Fruit fly (Drosophila melanogaster) whole organism, embryonic: Measurements from ENCODE around the gene Pits.

Experiments used
- Bgb ChIP-seq: fragments of 200-800 bp; sonication (Bioruptor generic); IDR thresholded peaks from 2 replicates; pipeline ENCODE4 v1.3.6; 2022; ENCODE audit warnings: missing biosample characterization, missing genetic modification characterization; ENCODE audit not compliant: partially characterized antibody
- CG1024 ChIP-seq: fragments of 200-800 bp; sonication (Bioruptor generic); IDR thresholded peaks from 2 replicates; pipeline ENCODE4 v1.3.6; 2022; ENCODE audit warnings: missing biosample characterization, missing genetic modification characterization
- CG10543 ChIP-seq: fragments of 200-800 bp; sonication (Bioruptor generic); optimal IDR thresholded peaks from 3 replicates; lab custom pipeline; 2017; ENCODE audit warnings: missing biosample characterization, mild to moderate bottlenecking, missing genetic modification characterization, moderate library complexity
- CG11723 ChIP-seq: fragments of 200-800 bp; sonication (Bioruptor generic); optimal IDR thresholded peaks from 2 replicates; lab custom pipeline; 2017; ENCODE audit warnings: missing biosample characterization, mild to moderate bottlenecking, missing genetic modification characterization
- CG12071 ChIP-seq: fragments of 200-800 bp; sonication (Bioruptor generic); optimal IDR thresholded peaks from 3 replicates; lab custom pipeline; 2018; ENCODE audit warnings: missing biosample characterization, mild to moderate bottlenecking, missing genetic modification characterization
- CG12219 ChIP-seq: fragments of 200-800 bp; sonication (Bioruptor generic); optimal IDR thresholded peaks from 3 replicates; lab custom pipeline; 2018; ENCODE audit warnings: missing biosample characterization, mild to moderate bottlenecking, missing genetic modification characterization
- CG12942 ChIP-seq: fragments of 200-800 bp; sonication (Bioruptor generic); optimal IDR thresholded peaks from 3 replicates; lab custom pipeline; 2016; ENCODE audit warnings: missing biosample characterization, missing genetic modification characterization
- CG13296 ChIP-seq: fragments of 200-800 bp; sonication (Bioruptor generic); optimal IDR thresholded peaks from 3 replicates; lab custom pipeline; 2018; ENCODE audit warnings: missing biosample characterization, mild to moderate bottlenecking, missing genetic modification characterization
- CG14667 ChIP-seq: fragments of 200-800 bp; sonication (Bioruptor generic); IDR thresholded peaks from 2 replicates; pipeline ENCODE4 v1.3.6; 2022; ENCODE audit warnings: missing biosample characterization, missing genetic modification characterization
- CG15269 ChIP-seq: fragments of 200-800 bp; sonication (Bioruptor generic); optimal IDR thresholded peaks from 2 replicates; lab custom pipeline; 2018; ENCODE audit warnings: missing biosample characterization, mild to moderate bottlenecking, missing genetic modification characterization, moderate library complexity
- CG15514 ChIP-seq: fragments of 200-800 bp; sonication (Bioruptor generic); optimal IDR thresholded peaks from 3 replicates; lab custom pipeline; 2017; ENCODE audit warnings: missing biosample characterization, missing genetic modification characterization, mild to moderate bottlenecking, moderate library complexity, missing genetic modification reagents
- CG16815 ChIP-seq: fragments of 200-800 bp; sonication (Bioruptor generic); optimal IDR thresholded peaks from 3 replicates; lab custom pipeline; 2017; ENCODE audit warnings: missing biosample characterization, mild to moderate bottlenecking, missing genetic modification characterization
- CG18476 ChIP-seq: fragments of 200-800 bp; sonication (Bioruptor generic); optimal IDR thresholded peaks from 2 replicates; lab custom pipeline; 2016; ENCODE audit warnings: missing biosample characterization, mild to moderate bottlenecking, missing genetic modification characterization
- CG2199 ChIP-seq: fragments of 200-800 bp; sonication (Bioruptor generic); IDR thresholded peaks from 3 replicates; pipeline ENCODE4 v1.3.6; 2022; ENCODE audit warnings: missing biosample characterization, missing genetic modification characterization
- CG30431 ChIP-seq: fragments of 200-800 bp; sonication (Bioruptor generic); optimal IDR thresholded peaks from 2 replicates; lab custom pipeline; 2017; ENCODE audit warnings: missing biosample characterization, missing genetic modification characterization
- CG3065 ChIP-seq: fragments of 200-800 bp; sonication (Bioruptor generic); optimal IDR thresholded peaks from 2 replicates; lab custom pipeline; 2016; ENCODE audit warnings: missing biosample characterization, missing genetic modification characterization
- CG33557 ChIP-seq: fragments of 200-800 bp; sonication (Bioruptor generic); optimal IDR thresholded peaks from 2 replicates; lab custom pipeline; 2019; ENCODE audit warnings: missing biosample characterization, mild to moderate bottlenecking, missing genetic modification characterization, moderate library complexity
- CG4424 ChIP-seq: fragments of 200-800 bp; sonication (Bioruptor generic); optimal IDR thresholded peaks from 3 replicates; lab custom pipeline; 2016; ENCODE audit warnings: missing biosample characterization, missing genetic modification characterization
- CG6272 ChIP-seq: fragments of 200-800 bp; sonication (Bioruptor generic); IDR thresholded peaks from 2 replicates; pipeline ENCODE4 v1.3.6; 2022; ENCODE audit warnings: missing biosample characterization, missing genetic modification characterization
- CG6689 ChIP-seq: fragments of 200-800 bp; sonication (Bioruptor generic); IDR thresholded peaks from 2 replicates; pipeline ENCODE4 v1.3.6; 2022; ENCODE audit warnings: missing biosample characterization, missing genetic modification characterization
- CG6765 ChIP-seq: fragments of 200-800 bp; sonication (Bioruptor generic); optimal IDR thresholded peaks from 3 replicates; lab custom pipeline; 2017; ENCODE audit warnings: missing biosample characterization, mild to moderate bottlenecking, missing genetic modification characterization
- CG7987 ChIP-seq: fragments of 200-800 bp; sonication (Bioruptor generic); optimal IDR thresholded peaks from 2 replicates; lab custom pipeline; 2018; ENCODE audit warnings: missing biosample characterization, mild to moderate bottlenecking, missing genetic modification characterization, moderate library complexity
- CG9876 ChIP-seq: fragments of 200-800 bp; sonication (Bioruptor generic); optimal IDR thresholded peaks from 2 replicates; lab custom pipeline; 2016; ENCODE audit warnings: missing biosample characterization, missing genetic modification characterization
- CTCF ChIP-seq: fragments of 200-800 bp; sonication (Bioruptor generic); optimal IDR thresholded peaks from 2 replicates; lab custom pipeline; 2017; ENCODE audit warnings: missing biosample characterization, mild to moderate bottlenecking, missing genetic modification characterization, moderate library complexity
- Dbx ChIP-seq: fragments of 200-800 bp; sonication (Bioruptor generic); IDR thresholded peaks from 3 replicates; pipeline ENCODE4 v1.3.6; 2022; ENCODE audit warnings: missing biosample characterization, missing genetic modification characterization
- H2.0 ChIP-seq: fragments of 200-800 bp; sonication (Bioruptor generic); IDR thresholded peaks from 2 replicates; pipeline ENCODE4 v1.3.6; 2022; ENCODE audit warnings: missing biosample characterization, missing genetic modification characterization
- HLH54F ChIP-seq: fragments of 200-800 bp; sonication (Bioruptor generic); optimal IDR thresholded peaks from 3 replicates; lab custom pipeline; 2016; ENCODE audit warnings: missing biosample characterization, missing genetic modification characterization
- MBD-R2 ChIP-seq: fragments of 200-800 bp; sonication (Bioruptor generic); IDR thresholded peaks from 2 replicates; pipeline ENCODE4 v1.3.6; 2022; ENCODE audit warnings: missing biosample characterization, missing genetic modification characterization
- Pdp1 ChIP-seq, 2 experiments: fragments of 200-800 bp; sonication (Bioruptor generic); optimal IDR thresholded peaks; 3 replicates each; lab custom pipeline; 2016; ENCODE audit warnings: missing biosample characterization in 2 of 2, missing genetic modification characterization in 2 of 2, mild to moderate bottlenecking in 1 of 2, moderate library complexity in 1 of 2
- Rfx ChIP-seq: fragments of 200-800 bp; sonication (Bioruptor generic); IDR thresholded peaks from 2 replicates; pipeline ENCODE4 v1.3.6; 2022; ENCODE audit warnings: missing biosample characterization, missing genetic modification characterization
- Six4 ChIP-seq: fragments of 200-800 bp; sonication (Bioruptor generic); optimal IDR thresholded peaks from 2 replicates; lab custom pipeline; 2016; ENCODE audit warnings: missing biosample characterization, missing genetic modification characterization
- Sox102F ChIP-seq: fragments of 200-800 bp; sonication (Bioruptor generic); optimal IDR thresholded peaks from 2 replicates; lab custom pipeline; 2018; ENCODE audit warnings: missing biosample characterization, mild to moderate bottlenecking, missing genetic modification characterization, moderate library complexity
- Taf1 ChIP-seq: fragments of 200-800 bp; sonication (Bioruptor generic); IDR thresholded peaks from 2 replicates; pipeline ENCODE4 v1.3.6; 2022; ENCODE audit warnings: missing biosample characterization, missing genetic modification characterization
- emc ChIP-seq: fragments of 200-800 bp; sonication (Bioruptor generic); optimal IDR thresholded peaks from 2 replicates; lab custom pipeline; 2016; ENCODE audit warnings: missing biosample characterization, missing genetic modification characterization
- exex ChIP-seq: fragments of 200-800 bp; sonication (Bioruptor generic); optimal IDR thresholded peaks from 4 replicates; lab custom pipeline; 2018; ENCODE audit warnings: missing biosample characterization, mild to moderate bottlenecking, missing genetic modification characterization, moderate library complexity
- gsb-n ChIP-seq: fragments of 200-800 bp; sonication (Bioruptor generic); optimal IDR thresholded peaks from 3 replicates; lab custom pipeline; 2018; ENCODE audit warnings: missing biosample characterization, mild to moderate bottlenecking, missing genetic modification characterization
- h ChIP-seq: fragments of >200 bp; optimal IDR thresholded peaks from 2 replicates; lab custom pipeline; 2017
- hbn ChIP-seq: fragments of 200-800 bp; sonication (Bioruptor generic); IDR thresholded peaks from 2 replicates; pipeline ENCODE4 v1.3.6; 2022; ENCODE audit warnings: missing biosample characterization, missing genetic modification characterization; ENCODE audit not compliant: partially characterized antibody
- lbe ChIP-seq: fragments of 200-800 bp; sonication (Bioruptor generic); optimal IDR thresholded peaks from 2 replicates; lab custom pipeline; 2016; ENCODE audit warnings: missing biosample characterization, mild to moderate bottlenecking, missing genetic modification characterization
- luna ChIP-seq: fragments of 200-800 bp; sonication (Bioruptor generic); optimal IDR thresholded peaks from 2 replicates; lab custom pipeline; 2016; ENCODE audit warnings: missing biosample characterization, missing genetic modification characterization
- nmo ChIP-seq: fragments of 200-800 bp; sonication (Bioruptor generic); optimal IDR thresholded peaks from 2 replicates; lab custom pipeline; 2018; ENCODE audit warnings: missing biosample characterization, mild to moderate bottlenecking, missing genetic modification characterization, moderate library complexity
- onecut ChIP-seq: fragments of 200-800 bp; sonication (Bioruptor generic); IDR thresholded peaks from 2 replicates; pipeline ENCODE4 v1.3.6; 2022; ENCODE audit warnings: missing biosample characterization, missing genetic modification characterization
- pan ChIP-seq, 4 experiments: fragments of >200 bp in 3 of 4; fragments of 200-800 bp in 1 of 4; sonication (Bioruptor generic) in 1 of 4; optimal IDR thresholded peaks in 3 of 4; IDR thresholded peaks in 1 of 4; 2 replicates each; pipeline versions ENCODE4 v1.3.6 to Lab custom; 2017 to 2022; ENCODE audit warnings: missing biosample characterization in 2 of 4, missing genetic modification characterization in 2 of 4, mixed read lengths in 1 of 4
- pita ChIP-seq: fragments of 200-800 bp; sonication (Bioruptor generic); optimal IDR thresholded peaks from 2 replicates; lab custom pipeline; 2017; ENCODE audit warnings: missing biosample characterization, mild to moderate bottlenecking, missing genetic modification characterization
- pros ChIP-seq: fragments of 200-800 bp; sonication (Bioruptor generic); optimal IDR thresholded peaks from 3 replicates; lab custom pipeline; 2019; ENCODE audit warnings: missing biosample characterization, mild to moderate bottlenecking, missing genetic modification characterization, moderate library complexity
- salm ChIP-seq: fragments of 200-800 bp; sonication (Bioruptor generic); optimal IDR thresholded peaks from 2 replicates; lab custom pipeline; 2018; ENCODE audit warnings: missing biosample characterization, mild to moderate bottlenecking, missing genetic modification characterization
- yki ChIP-seq: fragments of >200 bp; optimal IDR thresholded peaks from 3 replicates; lab custom pipeline; 2018
- zen ChIP-seq: fragments of 200-800 bp; sonication (Bioruptor generic); optimal IDR thresholded peaks from 3 replicates; lab custom pipeline; 2018; ENCODE audit warnings: missing biosample characterization, mild to moderate bottlenecking, missing genetic modification characterization, moderate library complexity
- zf30C ChIP-seq: fragments of 200-800 bp; sonication (Bioruptor generic); optimal IDR thresholded peaks from 3 replicates; lab custom pipeline; 2018; ENCODE audit warnings: missing biosample characterization, mild to moderate bottlenecking, missing genetic modification characterization

Pits gene

DNA sequence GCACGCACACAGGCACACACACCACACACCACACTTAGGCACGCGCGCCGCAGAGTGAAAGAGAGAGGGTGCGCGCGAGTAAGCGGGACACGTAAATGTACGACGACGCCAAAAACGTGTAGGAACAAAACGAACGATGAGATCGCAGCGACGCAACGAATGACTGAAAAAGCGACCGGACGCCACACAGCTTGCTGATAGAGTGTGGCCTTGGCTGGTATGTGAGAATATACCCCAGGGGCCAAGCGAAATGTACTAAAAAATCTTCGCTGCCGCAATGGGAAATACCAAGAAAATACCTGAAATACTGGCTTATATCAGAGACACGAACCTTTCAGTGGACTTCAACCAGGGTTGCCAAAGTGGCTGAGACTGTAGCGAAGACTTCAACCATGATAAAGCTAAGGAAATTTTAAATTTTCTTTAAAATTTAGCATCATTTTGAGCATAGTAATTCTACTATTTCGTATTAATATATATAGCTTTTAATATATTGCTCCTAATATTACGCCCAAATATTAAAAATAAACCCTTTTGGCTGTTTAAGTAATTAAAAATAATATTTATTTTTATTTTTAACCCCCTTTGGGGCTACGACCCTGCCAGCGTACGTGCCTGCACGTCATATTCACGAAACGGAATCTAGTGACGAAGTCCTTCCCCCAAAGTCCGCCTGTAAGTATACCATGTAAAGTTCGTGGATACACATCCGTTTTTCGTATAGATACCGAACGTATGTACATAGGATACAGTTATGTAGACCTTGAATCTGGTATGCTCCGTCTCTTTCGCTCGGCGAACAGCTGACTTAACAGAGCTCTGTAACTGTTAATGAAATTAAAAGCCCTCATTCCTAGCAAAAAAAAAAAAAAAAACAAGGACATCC, at the start of gene Pits (continued):
- TF ChIP-seq CG14667 (GFP tag; lab: Robert Waterston, UW) (peak; percentile 32; the same call in 1 of the 2 replicates), zf30C (peak; percentile 31), onecut (GFP tag; lab: Robert Waterston, UW) (peak; percentile 30; the same call in 1 of the 2 replicates), Bgb (peak; percentile 76; the same call in 1 of the 2 replicates), Rfx (peak; percentile 51), luna (peak; percentile 15), pros (GFP tag; lab: Kevin White, UChicago) (peak; percentile 95), pita (peak; percentile 92), CG2199 (peak; percentile 61; the same call in 1 of the 3 replicates), CG9876 (no peak), CG6272 (GFP tag; lab: Robert Waterston, UW) (no peak), Dbx (peak; percentile 38), zen (peak; percentile 3), CTCF (GFP tag; lab: Kevin White, UChicago) (peak; percentile 65), CG7987 (GFP tag; lab: Kevin White, UChicago) (peak; percentile 90), CG6689 (GFP tag; lab: Robert Waterston, UW) (peak; percentile 56), CG15269 (peak; percentile 41), nmo (peak; percentile 54), h (lab: Kevin White, UChicago) (no peak), gsb-n (tag; lab: Kevin White, UChicago) (peak; percentile 16), CG4424 (GFP tag; lab: Kevin White, UChicago) (peak; percentile 24), CG3065 (GFP tag; lab: Kevin White, UChicago) (no peak), H2.0 (GFP tag; lab: Robert Waterston, UW) (no peak), CG33557 (no peak), Six4 (GFP tag; lab: Kevin White, UChicago) (no peak), CG16815 (GFP tag; lab: Kevin White, UChicago) (peak; percentile 43), CG13296 (GFP tag; lab: Kevin White, UChicago) (peak; percentile 55), Sox102F (GFP tag; lab: Kevin White, UChicago) (peak; percentile 15), exex (tag; lab: Kevin White, UChicago) (peak; percentile 31), CG10543 (GFP tag; lab: Kevin White, UChicago) (peak; percentile 92), HLH54F (GFP tag; lab: Kevin White, UChicago) (no peak), CG12942 (GFP tag; lab: Kevin White, UChicago) (no peak), CG12219 (GFP tag; lab: Kevin White, UChicago) (peak; percentile 42), lbe (no peak), CG11723 (GFP tag; lab: Kevin White, UChicago) (peak; percentile 15), CG30431 (GFP tag; lab: Kevin White, UChicago) (no peak), Taf1 (no peak), MBD-R2 (GFP tag; lab: Robert Waterston, UW) (no peak; the same call in 1 of the 2 replicates), CG1024 (no peak), emc (no peak), salm (tag; lab: Kevin White, UChicago) (no peak), CG18476 (GFP tag; lab: Kevin White, UChicago) (peak; percentile 42), yki (lab: Kevin White, UChicago) (peak; percentile 21), pan (optimal IDR thresholded peaks at IDR 0.05; lab: Kevin White, UChicago) (no peak), pan (GFP tag; optimal IDR thresholded peaks at IDR 0.05 in 1 of 2, IDR thresholded peaks at IDR 0.05 in 1 of 2) (peak in 1 of 2 experiments; percentile 8), Pdp1 (GFP tag; optimal IDR thresholded peaks at IDR 0.05; lab: Kevin White, UChicago) (peak; percentile 26 to 70), CG6765 (peak; percentile 33), CG15514 (GFP tag; lab: Kevin White, UChicago) (peak; percentile 79), CG12071 (GFP tag; lab: Kevin White, UChicago) (peak; percentile 56), hbn (GFP tag; lab: Robert Waterston, UW) (0 out of 2 replicates have a peak, but pooled peaks have one; percentile 30)
